Worm (Caenorhabditis elegans) whole organism, early embryonic: ENCODE measurements around the gene srv-34.

Experiments
- B0310.2 ChIP-seq: sonication (generic microtip); optimal IDR thresholded peaks from 2 replicates; lab custom pipeline; 2016; ENCODE audit warnings: mild to moderate bottlenecking, missing genetic modification characterization, missing compliant biosample characterization
- F13C5.2 ChIP-seq: sonication (generic microtip); optimal IDR thresholded peaks from 2 replicates; lab custom pipeline; 2017; ENCODE audit warnings: mild to moderate bottlenecking, missing genetic modification characterization, inconsistent platforms, missing compliant biosample characterization
- aly-1 ChIP-seq: sonication (generic microtip); optimal IDR thresholded peaks from 2 replicates; lab custom pipeline; 2016; ENCODE audit warnings: missing genetic modification characterization, missing compliant biosample characterization
- ama-1 ChIP-seq: fragments of 150-350 bp; optimal IDR thresholded peaks from 2 replicates; lab custom pipeline; 2014
- ceh-13 ChIP-seq: fragments of 200-800 bp; sonication (Bioruptor generic); optimal IDR thresholded peaks from 2 replicates; lab custom pipeline; 2018; ENCODE audit warnings: mild to moderate bottlenecking, missing genetic modification characterization, missing compliant biosample characterization
- ceh-36 ChIP-seq: sonication (generic microtip); optimal IDR thresholded peaks from 2 replicates; lab custom pipeline; 2016; ENCODE audit warnings: missing genetic modification characterization, inconsistent platforms, missing compliant biosample characterization
- ets-7 ChIP-seq: sonication (generic microtip); optimal IDR thresholded peaks from 2 replicates; lab custom pipeline; 2016; ENCODE audit warnings: missing genotype, missing genetic modification characterization, missing compliant biosample characterization
- flt-1 ChIP-seq: fragments of 200-800 bp; sonication (Bioruptor generic); IDR thresholded peaks from 2 replicates; pipeline ENCODE4 v1.3.6; 2022; ENCODE audit warnings: missing genetic modification characterization, missing compliant biosample characterization
- hmbx-1 ChIP-seq: sonication (generic microtip); optimal IDR thresholded peaks from 2 replicates; lab custom pipeline; 2016; ENCODE audit warnings: mild to moderate bottlenecking, missing genetic modification characterization, missing compliant biosample characterization
- hmg-4 ChIP-seq: fragments of 200-800 bp; sonication (Bioruptor generic); optimal IDR thresholded peaks from 2 replicates; lab custom pipeline; 2018; ENCODE audit warnings: mild to moderate bottlenecking, missing genetic modification characterization, missing compliant biosample characterization
- hnd-1 ChIP-seq: sonication (generic microtip); optimal IDR thresholded peaks from 2 replicates; lab custom pipeline; 2016; ENCODE audit warnings: missing genetic modification characterization, missing compliant biosample characterization
- pes-1 ChIP-seq: fragments of 200-800 bp; sonication (Bioruptor generic); IDR thresholded peaks from 2 replicates; pipeline ENCODE4 v1.3.6; 2022; ENCODE audit warnings: missing genetic modification reagents, missing genetic modification characterization, missing compliant biosample characterization
- scrt-1 ChIP-seq: fragments of 200-800 bp; sonication (Bioruptor generic); IDR thresholded peaks from 2 replicates; pipeline ENCODE4 v1.3.6; 2022; ENCODE audit warnings: missing genetic modification characterization, missing compliant biosample characterization
- sea-1 ChIP-seq: fragments of 200-800 bp; sonication (Bioruptor generic); conservative IDR thresholded peaks from 2 replicates; pipeline ENCODE4 v1.3.6; 2022; ENCODE audit warnings: missing genetic modification characterization, missing compliant biosample characterization
- tbx-11 ChIP-seq: fragments of 200-800 bp; sonication (Bioruptor generic); IDR thresholded peaks from 2 replicates; pipeline ENCODE4 v1.3.6; 2022; ENCODE audit warnings: missing genetic modification characterization, missing compliant biosample characterization
- tbx-37 ChIP-seq: fragments of 200-800 bp; sonication (Bioruptor generic); conservative IDR thresholded peaks from 2 replicates; pipeline ENCODE4 v1.3.6; 2022; ENCODE audit warnings: missing genetic modification reagents, missing genetic modification characterization, missing compliant biosample characterization
- tra-4 ChIP-seq: sonication (generic microtip); optimal IDR thresholded peaks from 2 replicates; lab custom pipeline; 2017; ENCODE audit warnings: missing genetic modification characterization, missing compliant biosample characterization

srv-34 gene

DNA sequence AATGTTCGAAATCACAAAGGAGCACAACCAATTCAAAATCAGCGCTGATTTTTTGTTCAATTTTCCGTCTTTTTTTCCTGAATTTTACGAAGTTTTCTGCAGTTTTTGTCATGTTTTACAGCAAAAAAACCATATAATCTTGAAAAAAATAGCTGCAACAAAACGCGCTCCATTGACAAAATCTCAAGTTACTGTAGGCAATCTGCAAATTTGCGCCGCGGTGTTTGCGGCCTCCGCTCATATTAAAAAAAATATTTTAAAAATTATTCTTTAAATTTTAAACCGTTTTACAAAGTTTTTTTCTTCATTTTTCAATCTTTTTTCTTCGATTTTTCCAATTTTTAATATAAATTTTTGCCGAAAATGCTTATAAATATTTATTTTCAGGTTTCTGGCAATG is 30.8 kb upstream of the srv-34 start:
- TF ChIP-seq tbx-37 = no peak
- no peak for TF ChIP-seq aly-1
- TF ChIP-seq F13C5.2 (tag; lab: Kevin White, UChicago) = no peak
- TF ChIP-seq scrt-1 (GFP tag; lab: Robert Waterston, UW) = no peak
- TF ChIP-seq flt-1 (GFP tag; lab: Robert Waterston, UW) = no peak
- TF ChIP-seq ceh-36 (tag; lab: Kevin White, UChicago) = no peak
- TF ChIP-seq ceh-13 (GFP tag; lab: Kevin White, UChicago) = no peak
- no peak for TF ChIP-seq ets-7 (tag; lab: Kevin White, UChicago)
- TF ChIP-seq tbx-11 (GFP tag; lab: Robert Waterston, UW) = no peak
- TF ChIP-seq ama-1 (lab: Kevin White, UChicago) = no peak
- no peak for TF ChIP-seq sea-1 (GFP tag; lab: Robert Waterston, UW)
- no peak for TF ChIP-seq hmg-4 (GFP tag; lab: Kevin White, UChicago)
- no peak for TF ChIP-seq tra-4
- TF ChIP-seq pes-1 (GFP tag; lab: Robert Waterston, UW) = no peak
- TF ChIP-seq hnd-1 (tag; lab: Kevin White, UChicago) = no peak
- no peak for TF ChIP-seq hmbx-1 (tag; lab: Kevin White, UChicago)
- no peak for TF ChIP-seq B0310.2

DNA sequence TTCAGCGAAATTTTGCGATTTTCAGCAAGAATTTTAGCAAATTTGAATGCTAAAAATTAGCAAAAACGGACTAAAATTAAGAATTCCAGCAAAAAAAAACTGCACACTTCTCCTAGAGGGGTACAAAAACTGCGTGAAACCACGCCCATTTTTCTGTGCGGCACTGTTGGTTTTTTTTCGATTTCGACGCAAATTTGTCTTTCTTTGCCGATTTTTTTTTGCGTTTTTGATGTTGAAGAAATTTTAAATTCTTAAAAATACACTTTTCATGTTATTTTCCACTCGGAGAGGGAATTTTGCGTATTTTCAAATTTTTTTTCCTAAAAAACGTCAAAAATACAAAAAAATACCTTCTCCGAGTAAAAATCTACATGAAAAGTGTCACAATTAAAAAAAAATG is 29.4 kb upstream of the srv-34 start, which contains the start of gene syp-1:
syp-1 (plus strand) TSS at position 301 of the 400 bp plus-strand sequence.
- TF ChIP-seq sea-1 (GFP tag; lab: Robert Waterston, UW) (no peak), tra-4 (no peak), ama-1 (lab: Kevin White, UChicago) (no peak), ceh-13 (GFP tag; lab: Kevin White, UChicago) (no peak), ets-7 (tag; lab: Kevin White, UChicago) (no peak), flt-1 (GFP tag; lab: Robert Waterston, UW) (no peak), tbx-11 (GFP tag; lab: Robert Waterston, UW) (no peak), tbx-37 (no peak)

DNA sequence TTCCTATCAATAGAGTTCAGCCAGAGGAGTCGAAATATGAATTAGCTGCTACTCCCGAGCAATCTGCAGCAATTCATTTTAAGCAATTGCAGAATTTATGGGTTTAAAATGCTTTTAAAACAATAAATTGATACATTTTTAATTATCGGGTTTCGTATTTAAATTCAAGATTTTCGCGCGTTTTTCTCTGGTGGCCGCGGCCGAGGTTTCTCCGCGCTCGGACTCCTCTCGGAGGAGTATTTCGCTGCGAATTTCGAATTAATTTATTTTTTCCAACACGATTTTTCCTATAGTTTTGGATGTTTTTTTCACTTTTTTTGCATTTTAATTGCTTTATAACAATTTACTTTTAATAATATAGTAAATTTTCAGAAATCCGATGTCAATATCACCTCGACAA is 26.9 kb upstream of the srv-34 start, which contains the start of gene F13A7.14:
F13A7.14 (plus strand) TSS at position 373 of the 400 bp plus-strand sequence.
- TF ChIP-seq pes-1 (GFP tag; lab: Robert Waterston, UW) (peak; percentile 64), aly-1 (no peak), tbx-11 (GFP tag; lab: Robert Waterston, UW) (no peak), hmg-4 (GFP tag; lab: Kevin White, UChicago) (peak; percentile 19), tbx-37 (peak; percentile 84)

DNA sequence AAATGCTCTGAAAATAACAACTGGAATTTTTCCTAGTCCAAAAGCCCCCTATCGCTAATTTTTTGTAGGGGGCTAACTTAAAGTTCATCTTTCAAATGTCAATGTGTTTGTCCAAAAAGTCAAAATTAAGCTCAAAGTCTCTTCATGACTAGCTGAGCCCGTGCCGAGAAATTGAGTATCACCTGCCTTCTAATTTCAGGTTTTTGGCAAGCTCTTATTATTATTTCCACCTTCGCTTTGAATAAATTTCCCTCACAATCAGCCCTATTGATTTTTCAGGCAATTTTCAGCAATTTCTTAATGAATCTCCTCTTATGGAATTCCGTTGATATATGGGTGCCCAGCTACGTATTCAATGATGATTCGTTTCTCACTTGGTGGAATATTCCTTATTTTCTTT is 24.8 kb upstream of the srv-34 start, which contains the start of gene sre-36:
sre-36 (plus strand) TSS at position 301 of the 400 bp plus-strand sequence.
- TF ChIP-seq pes-1 (GFP tag; lab: Robert Waterston, UW) = no peak
- no peak for TF ChIP-seq B0310.2

DNA sequence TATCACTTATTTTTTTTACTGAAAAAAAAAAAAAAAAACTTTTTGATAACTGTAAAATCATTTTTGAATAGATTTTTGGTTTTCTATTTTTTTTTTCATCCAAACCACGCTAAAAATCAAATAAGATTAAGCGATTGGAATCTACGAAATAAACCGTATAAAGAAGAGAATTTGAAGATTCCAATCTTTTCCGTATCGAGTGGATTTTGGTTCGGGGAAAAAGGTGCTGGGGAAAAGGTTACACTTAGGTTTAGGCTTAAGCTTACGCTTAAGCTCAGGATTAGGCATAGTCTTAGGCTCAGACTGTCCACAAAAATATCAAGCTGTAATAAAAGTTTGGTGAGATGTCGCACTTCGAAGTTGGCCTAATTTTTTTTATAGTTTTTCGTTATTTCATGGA is 21.2 kb upstream of the srv-34 start, which contains the start of gene F13A7.12:
F13A7.12 (plus strand) TSS at position 301 of the 400 bp plus-strand sequence.
- TF ChIP-seq flt-1 (GFP tag; lab: Robert Waterston, UW) (no peak), tbx-11 (GFP tag; lab: Robert Waterston, UW) (no peak), pes-1 (GFP tag; lab: Robert Waterston, UW) (no peak), hmg-4 (GFP tag; lab: Kevin White, UChicago) (no peak), tbx-37 (no peak), hnd-1 (tag; lab: Kevin White, UChicago) (no peak), scrt-1 (GFP tag; lab: Robert Waterston, UW) (no peak), B0310.2 (no peak), aly-1 (no peak), F13C5.2 (tag; lab: Kevin White, UChicago) (no peak), sea-1 (GFP tag; lab: Robert Waterston, UW) (no peak), ets-7 (tag; lab: Kevin White, UChicago) (no peak), ama-1 (lab: Kevin White, UChicago) (no peak), hmbx-1 (tag; lab: Kevin White, UChicago) (no peak), ceh-36 (tag; lab: Kevin White, UChicago) (no peak), ceh-13 (GFP tag; lab: Kevin White, UChicago) (no peak), tra-4 (no peak)

DNA sequence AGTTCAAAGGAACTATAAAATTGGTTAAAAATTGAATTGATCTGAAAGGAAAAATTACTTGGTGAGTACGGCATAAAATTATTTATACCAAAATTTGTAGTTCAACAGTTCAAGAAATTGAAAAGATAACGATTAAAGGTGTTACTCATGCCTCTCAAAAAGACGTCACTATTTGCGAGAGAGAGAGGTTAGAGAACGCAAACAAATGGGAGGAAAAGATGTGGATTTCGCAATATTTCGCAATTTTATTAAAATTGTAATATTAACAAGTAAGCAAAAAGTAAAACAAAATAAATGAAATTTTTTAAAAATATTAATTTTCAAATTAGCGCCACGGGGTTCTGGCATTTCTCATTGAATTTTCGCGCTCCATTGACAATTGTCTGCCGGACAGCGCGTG is 20.6 kb upstream of the srv-34 start, which contains the start of gene F13A7.11:
F13A7.11 (minus strand) TSS at position 174 of the 400 bp plus-strand sequence.
- no peak for TF ChIP-seq pes-1 (GFP tag; lab: Robert Waterston, UW)
- TF ChIP-seq tbx-37 = no peak
- no peak for TF ChIP-seq aly-1
- no peak for TF ChIP-seq F13C5.2 (tag; lab: Kevin White, UChicago)
- no peak for TF ChIP-seq hmbx-1 (tag; lab: Kevin White, UChicago)
- TF ChIP-seq flt-1 (GFP tag; lab: Robert Waterston, UW) = no peak

DNA sequence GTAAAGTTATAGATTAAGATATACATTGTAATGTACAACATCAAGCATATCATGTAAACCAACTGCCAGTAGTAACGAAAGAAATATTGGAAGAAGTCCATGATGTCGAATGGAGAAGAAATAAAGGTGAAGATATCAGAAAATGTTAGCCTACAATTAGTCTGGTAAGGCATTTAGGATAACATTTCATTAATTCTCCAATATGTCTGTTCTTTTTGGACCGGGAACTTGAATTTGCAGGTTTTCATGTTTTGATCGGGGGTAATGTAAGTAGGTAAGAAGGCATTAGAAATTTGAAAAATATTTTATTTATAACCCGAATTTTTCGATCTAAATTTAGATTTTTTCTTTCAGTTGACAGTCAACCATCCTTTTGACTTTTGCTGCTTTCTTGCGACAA is 19.2 kb upstream of the srv-34 start, which contains the start of gene srd-63:
srd-63 (minus strand) TSS at position 101 of the 400 bp plus-strand sequence.
- TF ChIP-seq hmg-4 (GFP tag; lab: Kevin White, UChicago) (no peak), tra-4 (no peak), ama-1 (lab: Kevin White, UChicago) (no peak), hmbx-1 (tag; lab: Kevin White, UChicago) (no peak), sea-1 (GFP tag; lab: Robert Waterston, UW) (no peak)

DNA sequence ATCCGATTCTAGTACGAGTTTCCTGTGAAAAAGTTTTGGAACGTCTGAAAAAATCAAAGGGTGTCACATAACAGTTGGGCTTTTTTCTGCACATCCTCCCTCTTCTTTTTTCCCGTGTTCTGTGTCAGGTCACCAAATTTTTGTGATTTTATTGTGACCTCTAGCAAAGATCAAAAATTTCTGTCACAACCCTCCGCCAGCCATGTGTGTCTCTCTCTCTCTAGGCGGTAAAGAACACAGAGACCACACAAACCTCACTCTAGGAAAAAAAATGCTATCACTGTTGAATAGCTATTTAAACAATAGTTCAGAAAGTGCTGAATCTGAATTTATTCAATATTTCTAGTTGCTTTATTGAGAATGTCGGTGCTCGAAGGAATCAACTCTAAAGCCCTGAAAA is 16.1 kb upstream of the srv-34 start, which contains the start of gene gst-44:
gst-44 (plus strand) TSS at position 237 of the 400 bp plus-strand sequence.
- TF ChIP-seq hmbx-1 (tag; lab: Kevin White, UChicago) (no peak), tbx-11 (GFP tag; lab: Robert Waterston, UW) (no peak), aly-1 (no peak), pes-1 (GFP tag; lab: Robert Waterston, UW) (no peak), scrt-1 (GFP tag; lab: Robert Waterston, UW) (no peak), hnd-1 (tag; lab: Kevin White, UChicago) (no peak), hmg-4 (GFP tag; lab: Kevin White, UChicago) (no peak), flt-1 (GFP tag; lab: Robert Waterston, UW) (no peak), sea-1 (GFP tag; lab: Robert Waterston, UW) (no peak), ama-1 (lab: Kevin White, UChicago) (no peak), ceh-13 (GFP tag; lab: Kevin White, UChicago) (no peak), F13C5.2 (tag; lab: Kevin White, UChicago) (no peak), tbx-37 (no peak), B0310.2 (no peak), tra-4 (no peak), ets-7 (tag; lab: Kevin White, UChicago) (no peak)
